Worm (Caenorhabditis elegans): ENCODE results near the gene math-33.

The math-33 gene

ce11 chrV:11071453-11071852 lies 42.3 kb upstream of the math-33 start:
- TF ChIP-seq nhr-23 (tag; optimal IDR thresholded peaks at IDR 0.05) (no peak), hmg-11 (tag; optimal IDR thresholded peaks at IDR 0.05) (no peak), ZK546.5 (tag; optimal IDR thresholded peaks at IDR 0.05) (no peak), nhr-25 (tag; optimal IDR thresholded peaks at IDR 0.05) (no peak), elt-2 (tag; optimal IDR thresholded peaks at IDR 0.05) (no peak), ama-1 (optimal IDR thresholded peaks at IDR 0.05) (peak; percentile 20), fkh-2 (tag; optimal IDR thresholded peaks at IDR 0.05) (no peak)

- TF ChIP-seq fos-1 (tag; optimal IDR thresholded peaks at IDR 0.05) (no peak), eor-1 (tag; optimal IDR thresholded peaks at IDR 0.05) (no peak), mml-1 (tag; optimal IDR thresholded peaks at IDR 0.05) (no peak), nhr-28 (tag; optimal IDR thresholded peaks at IDR 0.05) (no peak)
Measured at ce11 chrV:11073354-11073753, 40.4 kb upstream of the math-33 start.

- no peak for TF ChIP-seq aly-2 (tag; optimal IDR thresholded peaks at IDR 0.05)
- TF ChIP-seq fos-1 (tag; optimal IDR thresholded peaks at IDR 0.05) = no peak
- TF ChIP-seq nhr-43 (tag; optimal IDR thresholded peaks at IDR 0.05; ENCODE audit: poor library complexity, severe bottlenecking) = no peak
- TF ChIP-seq pha-4 (tag; optimal IDR thresholded peaks at IDR 0.05) = peak; percentile 1
- peak; percentile 40 for TF ChIP-seq nfya-1 (tag; optimal IDR thresholded peaks at IDR 0.05; ENCODE audit: insufficient read depth)
- TF ChIP-seq lin-39 (tag; optimal IDR thresholded peaks at IDR 0.05) = peak; percentile 27
Measured at ce11 chrV:11074448-11074847, 39.3 kb upstream of the math-33 start, which contains the start of gene act-3. Gene act-3 (minus strand): TSS chrV:11074498.

ce11 chrV:11075209-11076027 lies 38.3 kb upstream of the math-33 start:
- no peak for TF ChIP-seq sea-2 (GFP tag; optimal IDR thresholded peaks at IDR 0.05)
- TF ChIP-seq nhr-23 (tag; optimal IDR thresholded peaks at IDR 0.05) = peak; percentile 26
- TF ChIP-seq egl-5 (tag; optimal IDR thresholded peaks at IDR 0.05) = no peak
- peak; percentile 61 for TF ChIP-seq lin-15B (tag; optimal IDR thresholded peaks at IDR 0.05)
- TF ChIP-seq nhr-25 (tag; optimal IDR thresholded peaks at IDR 0.05) = peak; percentile 68
- TF ChIP-seq nhr-77 (tag; optimal IDR thresholded peaks at IDR 0.05) = no peak
- peak; percentile 23 for TF ChIP-seq mdl-1 (tag; optimal IDR thresholded peaks at IDR 0.05)
- peak; percentile 64 for TF ChIP-seq ama-1 (optimal IDR thresholded peaks at IDR 0.05)
- no peak for TF ChIP-seq lsy-12 (tag; optimal IDR thresholded peaks at IDR 0.05)
- TF ChIP-seq hmg-11 (tag; optimal IDR thresholded peaks at IDR 0.05) = peak; percentile 85
- TF ChIP-seq snpc-4 (tag; optimal IDR thresholded peaks at IDR 0.05) = peak; percentile 28
- TF ChIP-seq ztf-4 (tag; optimal IDR thresholded peaks at IDR 0.05) = no peak
- peak; percentile 78 for TF ChIP-seq nfya-1 (tag; optimal IDR thresholded peaks at IDR 0.05; ENCODE audit: insufficient read depth)

- TF ChIP-seq ceh-28 (tag; optimal IDR thresholded peaks at IDR 0.05) (no peak), nfya-1 (tag; optimal IDR thresholded peaks at IDR 0.05; ENCODE audit: insufficient read depth) (no peak), nhr-43 (tag; optimal IDR thresholded peaks at IDR 0.05; ENCODE audit: poor library complexity, severe bottlenecking) (peak; percentile 14), tbx-2 (tag; optimal IDR thresholded peaks at IDR 0.05) (peak; percentile 34), R02D3.7 (tag; optimal IDR thresholded peaks at IDR 0.05) (no peak)
Measured at ce11 chrV:11076028-11076402, 37.7 kb upstream of the math-33 start.

- TF ChIP-seq unc-62 (GFP tag; optimal IDR thresholded peaks at IDR 0.05) (no peak), ZK546.5 (tag; optimal IDR thresholded peaks at IDR 0.05) (no peak), egl-5 (tag; optimal IDR thresholded peaks at IDR 0.05) (peak; percentile 8), hmg-11 (tag; optimal IDR thresholded peaks at IDR 0.05) (no peak), aly-2 (tag; optimal IDR thresholded peaks at IDR 0.05) (no peak), nfya-1 (tag; optimal IDR thresholded peaks at IDR 0.05; ENCODE audit: insufficient read depth) (no peak), mml-1 (tag; optimal IDR thresholded peaks at IDR 0.05) (no peak), snpc-4 (tag; optimal IDR thresholded peaks at IDR 0.05) (no peak), nhr-25 (tag; optimal IDR thresholded peaks at IDR 0.05) (peak; percentile 72), unc-39 (tag; optimal IDR thresholded peaks at IDR 0.05) (no peak), ceh-82 (tag; optimal IDR thresholded peaks at IDR 0.05) (no peak), elt-1 (tag; optimal IDR thresholded peaks at IDR 0.05) (no peak), daf-12 (tag; optimal IDR thresholded peaks at IDR 0.05) (no peak), fkh-10 (GFP tag; optimal IDR thresholded peaks at IDR 0.05) (no peak), pqm-1 (tag; optimal IDR thresholded peaks at IDR 0.05) (no peak), jun-1 (tag; optimal IDR thresholded peaks at IDR 0.05) (peak; percentile 4), fos-1 (tag; optimal IDR thresholded peaks at IDR 0.05) (no peak), sea-2 (GFP tag; optimal IDR thresholded peaks at IDR 0.05) (no peak), lin-39 (tag; optimal IDR thresholded peaks at IDR 0.05) (no peak), ceh-9 (tag; optimal IDR thresholded peaks at IDR 0.05) (no peak), nhr-76 (tag; optimal IDR thresholded peaks at IDR 0.05) (no peak), nhr-23 (tag; optimal IDR thresholded peaks at IDR 0.05) (no peak), ceh-28 (tag; optimal IDR thresholded peaks at IDR 0.05) (no peak), ztf-11 (tag; optimal IDR thresholded peaks at IDR 0.05) (no peak), zag-1 (tag; optimal IDR thresholded peaks at IDR 0.05) (no peak), fkh-2 (tag; optimal IDR thresholded peaks at IDR 0.05) (no peak), ama-1 (optimal IDR thresholded peaks at IDR 0.05) (peak; percentile 94), ztf-4 (tag; optimal IDR thresholded peaks at IDR 0.05) (no peak), lsy-12 (tag; optimal IDR thresholded peaks at IDR 0.05) (no peak), pha-4 (tag; optimal IDR thresholded peaks at IDR 0.05) (peak; percentile 32)
Measured at ce11 chrV:11076403-11076802, 37.3 kb upstream of the math-33 start.

Data from whole organism, L3 larva.